Fruit fly (Drosophila melanogaster): ENCODE data around the gene Pfdn2.

dm6 chr3L:11035039-11035438, 39.1 kb downstream of the Pfdn2 start:
- TF ChIP-seq rn (GFP tag; IDR thresholded peaks at IDR 0.05) (no peak), CG4496 (GFP tag; IDR thresholded peaks at IDR 0.05) (no peak), gl (tag; optimal IDR thresholded peaks at IDR 0.05) (no peak), EcR (GFP tag; optimal IDR thresholded peaks at IDR 0.05) (no peak), CG32121 (GFP tag; IDR thresholded peaks at IDR 0.05) (no peak), CG13204 (GFP tag; optimal IDR thresholded peaks at IDR 0.05) (no peak), CG15710 (tag; optimal IDR thresholded peaks at IDR 0.05) (no peak), Snoo (tag; optimal IDR thresholded peaks at IDR 0.05) (no peak), Pif1B (GFP tag; optimal IDR thresholded peaks at IDR 0.05) (no peak), fd96Ca (GFP tag; IDR thresholded peaks at IDR 0.05) (no peak), CG17806 (tag; optimal IDR thresholded peaks at IDR 0.05) (no peak), CG8159 (tag; optimal IDR thresholded peaks at IDR 0.05) (no peak)
